Worm (Caenorhabditis elegans) whole organism, young adult: ENCODE results near the gene W09B6.4.

Experiments
- D2030.7 ChIP-seq: fragments of 200-800 bp; sonication (Bioruptor generic); IDR thresholded peaks from 2 replicates; pipeline ENCODE4 v1.3.6; 2022; ENCODE audit warnings: missing genetic modification reagents, missing genetic modification characterization, missing compliant biosample characterization
- F22D6.2 ChIP-seq: sonication (generic microtip); optimal IDR thresholded peaks from 2 replicates; lab custom pipeline; 2016; ENCODE audit warnings: mild to moderate bottlenecking, missing genetic modification characterization, missing compliant biosample characterization
- F23B12.7 ChIP-seq: sonication (generic microtip); optimal IDR thresholded peaks from 2 replicates; lab custom pipeline; 2017; ENCODE audit warnings: missing genetic modification characterization, mild to moderate bottlenecking, missing compliant biosample characterization, antibody characterized with exemption, moderate library complexity; ENCODE audit not compliant: insufficient read depth
- F39B2.1 ChIP-seq: fragments of 200-800 bp; sonication (Bioruptor generic); IDR thresholded peaks from 2 replicates; pipeline ENCODE4 v1.3.6; 2022; ENCODE audit warnings: missing genetic modification reagents, missing genetic modification characterization, missing compliant biosample characterization
- K11D2.4 ChIP-seq: fragments of 200-800 bp; sonication (Bioruptor generic); IDR thresholded peaks from 2 replicates; pipeline ENCODE4 v1.3.6; 2022; ENCODE audit warnings: missing genetic modification reagents, missing genetic modification characterization, missing compliant biosample characterization
- bed-2 ChIP-seq: fragments of 200-800 bp; sonication (Bioruptor generic); IDR thresholded peaks from 2 replicates; pipeline ENCODE4 v1.3.6; 2022; ENCODE audit warnings: missing genetic modification reagents, missing genetic modification characterization, missing compliant biosample characterization
- ccch-3 ChIP-seq: fragments of 200-800 bp; sonication (Bioruptor generic); optimal IDR thresholded peaks from 2 replicates; lab custom pipeline; 2018; ENCODE audit warnings: mild to moderate bottlenecking, missing genetic modification characterization, missing compliant biosample characterization
- ceh-27 ChIP-seq: fragments of 200-800 bp; sonication (Bioruptor generic); optimal IDR thresholded peaks from 2 replicates; lab custom pipeline; 2018; ENCODE audit warnings: mild to moderate bottlenecking, missing genetic modification characterization, moderate library complexity, missing compliant biosample characterization
- ceh-58 ChIP-seq: fragments of 200-800 bp; sonication (Bioruptor generic); IDR thresholded peaks from 2 replicates; pipeline ENCODE4 v1.3.6; 2022; ENCODE audit warnings: missing genetic modification characterization, missing compliant biosample characterization
- hmg-1.2 ChIP-seq: fragments of 200-800 bp; sonication (Bioruptor generic); IDR thresholded peaks from 2 replicates; pipeline ENCODE4 v1.3.6; 2022; ENCODE audit warnings: missing genetic modification reagents, missing genetic modification characterization, missing compliant biosample characterization
- lin-26 ChIP-seq: fragments of 200-800 bp; sonication (Bioruptor generic); IDR thresholded peaks from 2 replicates; pipeline ENCODE4 v1.3.6; 2022; ENCODE audit warnings: missing genetic modification reagents, missing genetic modification characterization, missing compliant biosample characterization
- mcd-1 ChIP-seq: fragments of 200-800 bp; sonication (Bioruptor generic); IDR thresholded peaks from 2 replicates; pipeline ENCODE4 v1.3.6; 2022; ENCODE audit warnings: missing genetic modification reagents, missing genetic modification characterization, missing compliant biosample characterization
- mes-4 ChIP-seq: sonication (generic microtip); optimal IDR thresholded peaks from 2 replicates; lab custom pipeline; 2016; ENCODE audit warnings: missing genotype, missing genetic modification characterization, missing compliant biosample characterization
- nhr-27 ChIP-seq: fragments of 200-800 bp; sonication (Bioruptor generic); optimal IDR thresholded peaks from 2 replicates; lab custom pipeline; 2018; ENCODE audit warnings: mild to moderate bottlenecking, missing genetic modification characterization, moderate library complexity, missing compliant biosample characterization
- nhr-90 ChIP-seq: sonication (generic microtip); optimal IDR thresholded peaks from 2 replicates; lab custom pipeline; 2016; ENCODE audit warnings: missing genotype, mild to moderate bottlenecking, missing genetic modification characterization, missing compliant biosample characterization
- snpc-1.3 ChIP-seq: sonication (generic microtip); optimal IDR thresholded peaks from 2 replicates; lab custom pipeline; 2017; ENCODE audit warnings: missing genetic modification characterization, mild to moderate bottlenecking, missing compliant biosample characterization, antibody characterized with exemption, moderate library complexity, missing genotype, missing genetic modification reagents; ENCODE audit not compliant: insufficient read depth
- sptf-2 ChIP-seq: fragments of 200-800 bp; sonication (Bioruptor generic); optimal IDR thresholded peaks from 2 replicates; lab custom pipeline; 2018; ENCODE audit warnings: mild to moderate bottlenecking, missing genetic modification characterization, missing compliant biosample characterization
- xnd-1 ChIP-seq: sonication (generic microtip); optimal IDR thresholded peaks from 2 replicates; lab custom pipeline; 2016; ENCODE audit warnings: missing genotype, missing genetic modification reagents, missing genetic modification characterization, missing compliant biosample characterization
- zfh-2 ChIP-seq: fragments of 200-800 bp; sonication (Bioruptor generic); conservative IDR thresholded peaks from 2 replicates; pipeline ENCODE4 v1.3.6; 2022; ENCODE audit warnings: missing genetic modification reagents, missing genetic modification characterization, missing compliant biosample characterization

Gene W09B6.4

DNA sequence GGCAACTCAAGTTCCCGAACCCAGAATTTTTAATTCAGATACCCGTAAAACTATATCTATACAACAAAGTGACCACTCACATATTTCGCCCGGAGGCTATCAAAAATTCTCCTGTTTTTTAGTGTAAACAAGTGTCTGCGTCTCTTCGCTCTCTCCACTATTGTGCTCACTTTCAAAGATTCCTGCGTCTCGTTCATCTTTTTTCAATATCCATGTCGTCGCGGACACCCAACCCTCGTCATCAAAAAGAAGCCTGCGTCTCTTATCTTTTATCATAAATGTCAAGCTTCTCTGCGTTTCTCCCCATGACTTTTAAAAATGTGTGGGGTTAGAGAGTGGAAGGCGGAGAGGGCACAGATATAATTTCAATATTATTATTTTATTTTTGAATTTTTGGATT is 55.7 kb downstream of the W09B6.4 start:
- no peak for TF ChIP-seq xnd-1 (tag; lab: Kevin White, UChicago)
- peak; percentile 79; the same call in 1 of the 2 replicates for TF ChIP-seq hmg-1.2 (GFP tag; lab: Robert Waterston, UW)

- no peak for TF ChIP-seq F39B2.1
- no peak for TF ChIP-seq D2030.7 (GFP tag; lab: Robert Waterston, UW)
- no peak for TF ChIP-seq ceh-58
- TF ChIP-seq mes-4: no peak
- TF ChIP-seq nhr-90: no peak
- TF ChIP-seq nhr-27 (tag; lab: Kevin White, UChicago): no peak
- TF ChIP-seq F23B12.7 (tag; lab: Kevin White, UChicago): no peak
- no peak for TF ChIP-seq mcd-1 (GFP tag; lab: Robert Waterston, UW)
- no peak for TF ChIP-seq K11D2.4
- TF ChIP-seq lin-26: no peak
- no peak for TF ChIP-seq snpc-1.3 (tag; lab: Kevin White, UChicago)
- TF ChIP-seq ceh-27 (GFP tag; lab: Kevin White, UChicago): no peak
- no peak for TF ChIP-seq ccch-3 (GFP tag; lab: Kevin White, UChicago)
- TF ChIP-seq zfh-2 (GFP tag; lab: Robert Waterston, UW): no peak
- TF ChIP-seq sptf-2 (GFP tag; lab: Kevin White, UChicago): no peak
- no peak for TF ChIP-seq bed-2
- TF ChIP-seq F22D6.2: no peak
- TF ChIP-seq, all 124 proteins: peak for 0
These were observed 57.8 kb downstream of the W09B6.4 start, which contains the start of gene K02E7.1 for ce11 chrII:1082859-1083258. Gene K02E7.1, plus strand, starts transcription at chrII:1083159.
